Worm (Caenorhabditis elegans): ENCODE measurements around the gene B0228.8.

B0228.8 gene

DNA sequence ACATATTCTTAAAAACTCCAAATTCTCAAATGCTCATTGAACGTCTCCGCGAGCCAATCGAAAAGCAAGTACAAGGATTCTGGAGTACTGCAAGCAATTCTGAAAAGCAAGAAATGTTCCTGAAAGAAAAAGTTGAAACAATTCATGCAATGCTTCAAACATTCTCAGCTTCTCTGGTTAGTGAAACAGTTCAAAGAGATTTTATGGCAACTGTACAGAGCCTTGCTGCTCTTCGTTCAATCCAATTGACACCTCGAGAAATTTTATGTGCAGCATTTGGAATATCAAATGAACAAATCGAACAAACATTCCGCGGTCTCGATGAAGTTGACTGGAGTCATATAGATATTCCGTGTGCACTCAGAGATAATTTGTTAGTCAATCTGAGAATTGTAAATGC is 24.6 kb downstream of the B0228.8 start:
- TF ChIP-seq unc-62 (GFP tag; optimal IDR thresholded peaks at IDR 0.05): no peak

DNA sequence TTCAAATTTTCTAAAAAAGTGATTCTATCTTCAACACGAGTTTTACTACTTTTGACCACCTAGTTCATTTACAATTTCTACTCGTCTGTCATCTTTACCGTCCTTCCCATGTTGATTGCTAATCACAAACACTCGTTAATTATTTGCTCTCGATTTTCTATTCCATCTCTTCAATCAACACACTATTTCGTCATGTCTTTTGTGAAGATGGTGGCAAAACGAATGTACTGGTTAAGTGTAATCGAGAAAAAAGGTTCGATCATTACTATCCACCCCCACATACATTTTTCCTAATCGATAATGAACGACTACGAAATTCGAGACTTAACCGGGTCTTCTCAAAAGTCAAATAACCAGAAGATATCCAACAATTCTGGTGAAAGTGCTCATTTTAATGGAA is 36.7 kb downstream of the B0228.8 start, which contains the start of gene cpna-2:
cpna-2 (plus strand) TSS at position 301 of the 400 bp plus-strand sequence.
- TF ChIP-seq unc-62 (GFP tag; optimal IDR thresholded peaks at IDR 0.05): no peak

DNA sequence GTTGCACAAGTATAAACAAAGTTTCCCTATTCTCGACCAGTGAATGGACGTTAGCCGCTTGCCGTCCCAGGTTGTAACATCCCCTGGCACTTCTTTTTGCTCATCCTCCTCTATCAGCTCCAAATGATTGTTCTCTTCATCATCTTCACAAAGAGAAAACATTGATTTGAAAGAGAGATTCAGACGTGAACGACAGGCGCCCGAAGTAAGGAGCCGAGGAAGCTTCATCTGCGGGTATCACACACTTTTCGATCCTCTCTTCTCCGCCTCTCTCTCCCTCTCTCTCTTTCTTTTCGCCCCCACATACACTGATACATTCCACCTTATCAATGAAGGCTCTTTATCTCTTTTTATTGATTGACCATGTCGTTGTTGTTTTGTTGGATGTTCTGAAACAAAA is 38.6 kb downstream of the B0228.8 start:
- no peak for TF ChIP-seq unc-62 (GFP tag; optimal IDR thresholded peaks at IDR 0.05)

DNA sequence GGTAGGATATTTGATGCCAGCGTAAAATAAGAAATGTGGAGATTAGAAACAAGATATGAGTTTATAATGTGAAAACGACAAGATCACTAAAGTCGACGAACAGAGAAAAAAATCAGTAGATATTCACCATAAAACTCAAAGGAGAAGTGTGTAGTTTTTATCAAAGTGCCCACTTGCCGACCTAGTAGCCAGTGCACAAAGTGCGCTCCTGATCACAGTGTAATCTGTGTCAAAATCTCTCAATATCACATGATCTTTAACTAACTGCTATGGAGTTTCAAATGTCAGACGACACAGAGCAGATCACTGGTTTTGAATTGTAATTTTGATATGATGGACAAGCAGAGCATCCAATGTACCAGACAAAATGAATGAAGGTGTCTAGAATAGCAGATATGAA is 40.9 kb downstream of the B0228.8 start:
- no peak for TF ChIP-seq unc-62 (GFP tag; optimal IDR thresholded peaks at IDR 0.05)

DNA sequence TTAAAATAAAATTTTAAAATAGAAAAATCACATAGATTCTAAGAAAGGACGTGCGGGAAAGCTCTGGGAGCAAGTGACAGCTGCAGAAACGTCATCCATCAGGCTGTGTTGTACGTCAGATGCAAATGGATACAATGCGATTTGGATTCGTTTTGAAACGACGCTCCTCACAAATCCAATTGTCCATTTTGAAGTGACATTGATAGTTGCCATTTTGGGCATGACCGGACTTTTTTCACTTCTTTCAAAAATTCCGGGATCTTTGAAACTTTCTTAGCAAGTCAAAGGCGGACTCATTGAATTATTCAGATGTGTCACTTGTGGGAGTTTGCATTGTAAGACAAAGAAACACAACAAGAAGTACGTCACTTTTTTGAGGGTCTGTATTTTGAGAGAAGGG is 42.3 kb downstream of the B0228.8 start:
- TF ChIP-seq unc-62 (GFP tag; optimal IDR thresholded peaks at IDR 0.05): no peak

DNA sequence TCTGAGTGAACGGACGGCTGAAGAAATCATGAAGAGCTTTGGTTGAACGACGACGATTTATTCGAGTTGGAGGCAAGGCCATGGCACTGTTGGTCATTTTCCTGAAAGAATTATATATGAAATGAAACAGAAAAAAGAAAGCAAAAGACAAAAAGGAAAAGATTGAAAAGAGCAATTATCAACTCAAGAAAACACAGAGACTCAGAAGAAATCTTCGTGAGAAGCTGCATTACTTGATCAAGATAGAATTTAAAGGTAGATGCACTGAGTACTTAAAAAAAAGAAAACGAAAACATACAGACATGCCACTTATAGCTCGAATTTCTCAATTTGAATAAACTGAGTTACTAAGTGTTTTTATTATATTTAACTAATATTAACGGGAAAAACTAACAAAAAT is 42.8 kb downstream of the B0228.8 start, which contains the start of gene cpna-5:
cpna-5 (minus strand) TSS at position 101 of the 400 bp plus-strand sequence.
- TF ChIP-seq unc-62 (GFP tag; optimal IDR thresholded peaks at IDR 0.05): no peak

DNA sequence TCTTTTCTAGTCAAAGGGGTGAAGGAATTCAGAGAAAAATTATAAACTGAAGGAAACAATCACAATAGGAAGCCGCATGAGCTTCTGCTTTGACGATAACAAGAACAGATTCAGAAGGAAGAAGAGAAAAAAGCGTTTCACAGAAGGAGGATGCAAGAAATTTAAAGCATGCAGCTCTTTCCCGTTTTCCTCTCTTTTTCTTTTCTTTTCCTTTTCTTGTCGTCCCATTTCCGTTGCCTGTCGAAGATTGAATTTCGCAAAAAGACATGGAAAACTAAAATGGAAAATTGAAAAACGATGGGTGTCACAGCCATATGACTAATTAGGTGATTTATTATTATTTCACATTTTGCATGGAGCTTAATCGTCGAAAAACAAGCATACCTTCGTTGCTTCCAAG is 45.2 kb downstream of the B0228.8 start:
- TF ChIP-seq unc-62 (GFP tag; optimal IDR thresholded peaks at IDR 0.05): no peak

DNA sequence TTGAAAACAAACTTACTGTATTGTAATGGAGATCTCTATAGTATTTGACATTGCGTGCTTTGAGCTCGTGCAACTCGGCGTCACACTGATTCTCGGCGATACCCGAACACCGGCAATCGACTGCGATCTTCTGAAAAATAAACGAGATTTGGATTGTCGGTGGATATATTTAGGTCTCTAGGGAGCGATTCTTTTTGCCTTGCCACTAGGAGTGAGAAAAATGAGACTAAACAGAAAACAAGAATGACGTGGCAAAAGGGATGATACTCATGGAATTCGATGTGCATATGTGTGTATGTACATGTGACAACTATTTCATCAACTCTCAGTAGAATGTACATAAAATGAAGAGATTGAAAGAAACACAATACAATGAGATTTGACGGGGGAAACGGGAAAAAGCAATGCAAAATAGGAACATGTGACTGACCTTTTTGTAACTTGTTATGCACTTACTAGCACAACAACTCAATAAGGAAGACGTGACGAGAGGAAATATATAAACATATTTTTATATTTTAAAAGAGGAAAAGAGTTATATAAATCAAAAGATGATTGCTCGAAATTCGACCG is 46.6 kb downstream of the B0228.8 start:
- TF ChIP-seq unc-62 (GFP tag; optimal IDR thresholded peaks at IDR 0.05): no peak
